Fruit fly (Drosophila melanogaster) whole organism, adult: ENCODE data around the gene CG43923.

Source experiments
- CG11617 ChIP-seq: fragments of 200-800 bp; sonication (Bioruptor generic); optimal IDR thresholded peaks from 2 replicates; lab custom pipeline; 2017; ENCODE audit warnings: mild to moderate bottlenecking, missing biosample characterization, missing genetic modification reagents, missing genetic modification characterization
- CG12768 ChIP-seq: fragments of 200-800 bp; sonication (Bioruptor generic); optimal IDR thresholded peaks from 2 replicates; lab custom pipeline; 2017; ENCODE audit warnings: missing biosample characterization, missing genetic modification characterization, mild to moderate bottlenecking, moderate library complexity, missing genetic modification reagents
- CG14711 ChIP-seq: fragments of 200-800 bp; sonication (Bioruptor generic); optimal IDR thresholded peaks from 2 replicates; lab custom pipeline; 2018; ENCODE audit warnings: missing biosample characterization, mild to moderate bottlenecking, missing genetic modification characterization, moderate library complexity
- CG1620 ChIP-seq: fragments of 200-800 bp; sonication (Bioruptor generic); optimal IDR thresholded peaks from 2 replicates; lab custom pipeline; 2016; ENCODE audit warnings: missing biosample characterization, missing genetic modification characterization
- CG33017 ChIP-seq: fragments of 200-800 bp; sonication (Bioruptor generic); optimal IDR thresholded peaks from 2 replicates; lab custom pipeline; 2018; ENCODE audit warnings: missing biosample characterization, mild to moderate bottlenecking, missing genetic modification characterization, moderate library complexity
- CG5204 ChIP-seq: fragments of 200-800 bp; sonication (Bioruptor generic); optimal IDR thresholded peaks from 2 replicates; lab custom pipeline; 2016; ENCODE audit warnings: missing biosample characterization, missing genetic modification characterization
- CG7045 ChIP-seq: fragments of 200-800 bp; sonication (Bioruptor generic); optimal IDR thresholded peaks from 2 replicates; lab custom pipeline; 2017; ENCODE audit warnings: missing biosample characterization, mild to moderate bottlenecking, missing genetic modification characterization
- CG7101 ChIP-seq: fragments of 200-800 bp; sonication (Bioruptor generic); optimal IDR thresholded peaks from 2 replicates; lab custom pipeline; 2018; ENCODE audit warnings: missing biosample characterization, mild to moderate bottlenecking, missing genetic modification characterization, moderate library complexity
- Clk ChIP-seq: fragments of 200-800 bp; sonication (Bioruptor generic); optimal IDR thresholded peaks from 2 replicates; lab custom pipeline; 2017; ENCODE audit warnings: missing biosample characterization, missing genetic modification characterization
- Crg-1 ChIP-seq: fragments of 200-800 bp; sonication (Bioruptor generic); optimal IDR thresholded peaks from 2 replicates; lab custom pipeline; 2016; ENCODE audit warnings: missing biosample characterization, missing genetic modification characterization
- Hr96 ChIP-seq: fragments of 200-800 bp; sonication (Bioruptor generic); optimal IDR thresholded peaks from 2 replicates; lab custom pipeline; 2016; ENCODE audit warnings: missing biosample characterization, missing genetic modification characterization
- Mnt ChIP-seq: fragments of 200-800 bp; sonication (Bioruptor generic); optimal IDR thresholded peaks from 2 replicates; lab custom pipeline; 2016; ENCODE audit warnings: missing biosample characterization, mild to moderate bottlenecking, missing genetic modification characterization
- bab1 ChIP-seq: fragments of 200-800 bp; sonication (Bioruptor generic); optimal IDR thresholded peaks from 3 replicates; lab custom pipeline; 2019; ENCODE audit warnings: missing biosample characterization, mild to moderate bottlenecking, missing genetic modification characterization, moderate library complexity
- cic ChIP-seq: fragments of 200-800 bp; sonication (Bioruptor generic); optimal IDR thresholded peaks from 2 replicates; lab custom pipeline; 2017; ENCODE audit warnings: missing biosample characterization, mild to moderate bottlenecking, missing genetic modification characterization, moderate library complexity
- cnc ChIP-seq, 2 experiments: fragments of >200 bp; optimal IDR thresholded peaks; 2 replicates each; lab custom pipeline; 2017
- kay ChIP-seq: fragments of 200-800 bp; sonication (Bioruptor generic); peaks from one replicate; lab custom pipeline; 2016; ENCODE audit warnings: missing biosample characterization, missing genetic modification characterization, borderline replicate concordance
- ovo ChIP-seq: fragments of 200-800 bp; sonication (Bioruptor generic); optimal IDR thresholded peaks from 2 replicates; lab custom pipeline; 2016; ENCODE audit warnings: missing biosample characterization, missing genetic modification characterization
- pad ChIP-seq: fragments of 200-800 bp; sonication (Bioruptor generic); optimal IDR thresholded peaks from 3 replicates; lab custom pipeline; 2017; ENCODE audit warnings: missing biosample characterization, missing genetic modification characterization, mild to moderate bottlenecking, moderate library complexity, missing genetic modification reagents
- tj ChIP-seq: fragments of 200-800 bp; sonication (Bioruptor generic); optimal IDR thresholded peaks from 3 replicates; lab custom pipeline; 2017; ENCODE audit warnings: missing biosample characterization, mild to moderate bottlenecking, missing genetic modification characterization, moderate library complexity
- toe ChIP-seq: fragments of 200-800 bp; sonication (Bioruptor generic); optimal IDR thresholded peaks from 2 replicates; lab custom pipeline; 2016; ENCODE audit warnings: missing biosample characterization, missing genetic modification characterization

CG43923 gene

DNA sequence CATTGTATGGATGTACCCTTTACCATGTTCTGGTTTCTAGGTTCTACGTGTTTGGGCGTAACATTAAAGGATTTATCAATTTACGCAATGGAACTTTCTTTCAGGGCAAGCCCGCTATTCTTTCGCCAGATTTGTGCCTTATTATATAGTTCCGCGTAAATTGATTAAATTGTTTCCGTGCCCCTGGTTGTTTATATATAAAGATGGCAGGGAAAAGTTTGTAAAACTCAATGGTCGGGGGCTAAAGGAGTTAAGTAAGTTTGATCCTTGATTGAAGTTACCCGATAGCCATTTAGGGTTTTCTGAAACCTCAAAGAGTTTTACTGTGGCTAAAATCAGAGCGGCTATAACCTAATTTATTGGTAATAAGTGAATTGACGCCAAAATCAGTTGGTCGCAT, 34.2 kb downstream of the CG43923 start:
- TF ChIP-seq tj (GFP tag; lab: Kevin White, UChicago), result no peak
- no peak for TF ChIP-seq pad (GFP tag; lab: Kevin White, UChicago)
- TF ChIP-seq CG7101 (tag; lab: Kevin White, UChicago), result no peak
- TF ChIP-seq CG7045, result no peak

DNA sequence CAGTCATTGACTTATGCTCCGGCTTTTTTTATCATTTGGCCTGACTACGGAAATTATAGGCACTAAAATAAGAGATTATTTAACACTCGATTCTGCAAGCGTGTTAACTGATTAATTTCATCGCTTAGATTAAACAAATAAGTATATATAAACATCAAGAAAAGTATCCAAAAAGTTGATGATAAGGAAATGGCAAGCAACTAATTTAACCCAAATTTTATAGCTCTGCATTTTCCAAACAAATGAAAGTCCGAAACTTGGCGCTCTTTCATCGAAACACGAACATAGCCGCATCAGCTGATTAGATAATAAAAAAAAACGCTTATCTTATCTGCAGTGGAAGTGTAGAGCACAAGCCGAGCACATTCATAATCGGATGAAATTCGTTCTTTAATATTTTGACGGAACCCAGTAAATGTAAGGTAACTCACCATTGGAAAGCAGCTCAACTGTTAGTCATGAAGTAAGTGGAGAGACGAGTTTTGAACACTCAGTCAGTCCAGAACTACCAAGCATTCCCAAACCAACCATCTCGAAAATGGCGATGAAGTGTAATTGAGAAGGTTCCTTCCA, 46.2 kb downstream of the CG43923 start, which contains the start of gene CG18480:
CG18480 (plus strand) TSS at position 407 of the 573 bp plus-strand sequence.
- TF ChIP-seq CG33017 (tag; lab: Kevin White, UChicago) (peak; percentile 50), Clk (GFP tag; lab: Kevin White, UChicago) (no peak), CG7045 (peak; percentile 46), cic (GFP tag; lab: Kevin White, UChicago) (no peak), CG11617 (GFP tag; lab: Kevin White, UChicago) (peak; percentile 48), CG1620 (GFP tag; lab: Kevin White, UChicago) (peak; percentile 16), Hr96 (peak; percentile 65), CG7101 (tag; lab: Kevin White, UChicago) (peak; percentile 74), CG14711 (tag; lab: Kevin White, UChicago) (peak; percentile 22), CG12768 (GFP tag; lab: Kevin White, UChicago) (peak; percentile 52), Crg-1 (GFP tag; lab: Kevin White, UChicago) (no peak), Mnt (GFP tag; lab: Kevin White, UChicago) (peak; percentile 70), kay (GFP tag; lab: Kevin White, UChicago) (peak; percentile 97), tj (GFP tag; lab: Kevin White, UChicago) (no peak), cnc (optimal IDR thresholded peaks at IDR 0.05; lab: Kevin White, UChicago) (no peak), bab1 (GFP tag; lab: Kevin White, UChicago) (no peak), toe (GFP tag; lab: Kevin White, UChicago) (peak; percentile 67), pad (GFP tag; lab: Kevin White, UChicago) (no peak), ovo (no peak), CG5204 (GFP tag; lab: Kevin White, UChicago) (peak; percentile 49)

DNA sequence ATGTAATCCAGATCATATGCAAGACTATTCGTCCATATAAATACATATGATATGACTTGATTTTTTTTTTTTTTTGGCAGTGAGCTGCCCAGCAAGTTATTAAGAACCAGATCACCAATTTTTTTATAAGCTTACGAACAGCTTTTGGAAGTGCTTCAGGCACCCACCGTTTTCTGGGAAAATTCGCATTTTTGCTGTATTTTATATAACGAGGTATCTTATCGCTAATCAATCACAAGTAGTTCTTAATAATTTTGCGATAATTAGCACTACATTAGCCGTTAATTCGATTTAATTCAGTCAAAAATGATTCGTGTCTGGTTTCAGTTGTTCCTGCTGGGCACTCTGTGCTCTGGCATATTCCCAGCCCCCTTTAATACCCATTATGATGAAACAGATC, 47.5 kb downstream of the CG43923 start, which contains the start of gene CG7631:
CG7631 (plus strand) TSS at position 301 of the 400 bp plus-strand sequence.
- TF ChIP-seq CG5204 (GFP tag; lab: Kevin White, UChicago), result no peak
- TF ChIP-seq CG1620 (GFP tag; lab: Kevin White, UChicago), result no peak
- TF ChIP-seq CG11617 (GFP tag; lab: Kevin White, UChicago), result no peak
- no peak for TF ChIP-seq Mnt (GFP tag; lab: Kevin White, UChicago)
- no peak for TF ChIP-seq CG33017 (tag; lab: Kevin White, UChicago)
- TF ChIP-seq Crg-1 (GFP tag; lab: Kevin White, UChicago), result no peak
- no peak for TF ChIP-seq CG12768 (GFP tag; lab: Kevin White, UChicago)
- no peak for TF ChIP-seq toe (GFP tag; lab: Kevin White, UChicago)
- TF ChIP-seq bab1 (GFP tag; lab: Kevin White, UChicago), result no peak
- no peak for TF ChIP-seq kay (GFP tag; lab: Kevin White, UChicago)
- no peak for TF ChIP-seq pad (GFP tag; lab: Kevin White, UChicago)
- no peak for TF ChIP-seq tj (GFP tag; lab: Kevin White, UChicago)
- TF ChIP-seq CG7045, result no peak
- TF ChIP-seq ovo, result no peak
- no peak for TF ChIP-seq CG14711 (tag; lab: Kevin White, UChicago)
- no peak for TF ChIP-seq CG7101 (tag; lab: Kevin White, UChicago)
- TF ChIP-seq cic (GFP tag; lab: Kevin White, UChicago), result no peak
- TF ChIP-seq Hr96, result no peak
